Worm (Caenorhabditis elegans): Measurements from ENCODE around the gene T20D4.3.

- TF ChIP-seq ref-1 (GFP tag; conservative IDR thresholded peaks at IDR 0.05) (no peak), flt-1 (GFP tag; IDR thresholded peaks at IDR 0.05) (no peak), med-1 (GFP tag; optimal IDR thresholded peaks at IDR 0.05; ENCODE audit: insufficient read depth) (no peak), T22C8.4 (GFP tag; IDR thresholded peaks at IDR 0.05) (no peak)
These were observed 10.7 kb downstream of the T20D4.3 start, which contains the start of gene srab-20 for ce11 chrV:3428697-3429096.
